Fruit fly (Drosophila melanogaster) whole organism, wandering third instar larva: ENCODE results near the gene SdicC.

Source experiments
- Abd-B ChIP-seq: fragments of >200 bp; optimal IDR thresholded peaks from 2 replicates; lab custom pipeline; 2017; ENCODE audit warnings: missing biosample characterization, missing genetic modification characterization
- CrebA ChIP-seq: fragments of 200-800 bp; sonication (Bioruptor generic); optimal IDR thresholded peaks from 2 replicates; lab custom pipeline; 2016; ENCODE audit warnings: missing biosample characterization, mild to moderate bottlenecking, missing genetic modification characterization, borderline replicate concordance
- Hr78 ChIP-seq: fragments of >200 bp; optimal IDR thresholded peaks from 2 replicates; lab custom pipeline; 2017; ENCODE audit warnings: missing biosample characterization, missing genetic modification characterization
- OdsH ChIP-seq: fragments of 200-800 bp; sonication (Bioruptor generic); optimal IDR thresholded peaks from 2 replicates; lab custom pipeline; 2016; ENCODE audit warnings: missing biosample characterization, mild to moderate bottlenecking, missing genetic modification characterization
- brk ChIP-seq: fragments of 200-800 bp; sonication (Bioruptor generic); optimal IDR thresholded peaks from 2 replicates; lab custom pipeline; 2016; ENCODE audit warnings: missing biosample characterization, mild to moderate bottlenecking, missing genetic modification characterization
- ey ChIP-seq: fragments of 200-800 bp; sonication (Bioruptor generic); optimal IDR thresholded peaks from 2 replicates; lab custom pipeline; 2016; ENCODE audit warnings: missing biosample characterization, missing genetic modification characterization
- h ChIP-seq: fragments of 200-800 bp; sonication (Bioruptor generic); optimal IDR thresholded peaks from 3 replicates; lab custom pipeline; 2016; ENCODE audit warnings: missing biosample characterization, mild to moderate bottlenecking, missing genetic modification characterization
- jim ChIP-seq: fragments of 175-275, 200-325 bp; sonication (Bioruptor generic); optimal IDR thresholded peaks from 2 replicates; lab custom pipeline; 2016; ENCODE audit warnings: missing biosample characterization, mild to moderate bottlenecking, missing genetic modification characterization
- psq ChIP-seq: fragments of 200-800 bp; sonication (Bioruptor generic); optimal IDR thresholded peaks from 3 replicates; lab custom pipeline; 2017; ENCODE audit warnings: missing biosample characterization, mild to moderate bottlenecking, missing genetic modification characterization, moderate library complexity
- rgr ChIP-seq: fragments of 200-800 bp; sonication (Bioruptor generic); optimal IDR thresholded peaks from 3 replicates; lab custom pipeline; 2016; ENCODE audit warnings: missing biosample characterization, mild to moderate bottlenecking, missing genetic modification characterization
- sage ChIP-seq: fragments of 200-800 bp; sonication (Bioruptor generic); optimal IDR thresholded peaks from 2 replicates; lab custom pipeline; 2016; ENCODE audit warnings: missing biosample characterization, mild to moderate bottlenecking, missing genetic modification characterization
- sv ChIP-seq: fragments of 200-800 bp; sonication (Bioruptor generic); optimal IDR thresholded peaks from 3 replicates; lab custom pipeline; 2016; ENCODE audit warnings: missing biosample characterization, missing genetic modification characterization

dm6 chrX:20231658-20232057 lies 14.6 kb upstream of the SdicC start:
- no peak for TF ChIP-seq sv (GFP tag; lab: Kevin White, UChicago)
- no peak for TF ChIP-seq brk (GFP tag; lab: Kevin White, UChicago)
- TF ChIP-seq jim (GFP tag; lab: Kevin White, UChicago), result no peak
- no peak for TF ChIP-seq h (GFP tag; lab: Kevin White, UChicago)
- no peak for TF ChIP-seq psq
- no peak for TF ChIP-seq sage (GFP tag; lab: Kevin White, UChicago)
- no peak for TF ChIP-seq OdsH
- TF ChIP-seq Abd-B (GFP tag; lab: Kevin White, UChicago), result no peak
- no peak for TF ChIP-seq ey (GFP tag; lab: Kevin White, UChicago)
- TF ChIP-seq CrebA (GFP tag; lab: Kevin White, UChicago), result no peak
- no peak for TF ChIP-seq Hr78 (GFP tag; lab: Kevin White, UChicago)
- TF ChIP-seq rgr (GFP tag; lab: Kevin White, UChicago), result no peak
